Worm (Caenorhabditis elegans): ENCODE data around the gene nlp-45.

- TF ChIP-seq med-1 (GFP tag; optimal IDR thresholded peaks at IDR 0.05; ENCODE audit: insufficient read depth) (no peak), cog-1 (tag; optimal IDR thresholded peaks at IDR 0.05) (no peak), klf-2 (GFP tag; conservative IDR thresholded peaks at IDR 0.05) (no peak), tab-1 (GFP tag; IDR thresholded peaks at IDR 0.05) (no peak), flt-1 (GFP tag; IDR thresholded peaks at IDR 0.05) (no peak), T22C8.4 (GFP tag; IDR thresholded peaks at IDR 0.05) (no peak), ztf-29 (GFP tag; IDR thresholded peaks at IDR 0.05) (no peak)
Observed at ce11 chrX:2304496-2304895, 33.6 kb downstream of the nlp-45 start.

Measured in whole organism, midembryonic.